Fruit fly (Drosophila melanogaster) whole organism, prepupa: ENCODE results near the gene CG10674.

Source experiments
- CG10631 ChIP-seq: fragments of 200-800 bp; sonication (Bioruptor generic); optimal IDR thresholded peaks from 2 replicates; lab custom pipeline; 2016; ENCODE audit warnings: missing biosample characterization, missing genetic modification characterization
- CG3919 ChIP-seq: fragments of 200-800 bp; sonication (Bioruptor generic); optimal IDR thresholded peaks from 3 replicates; lab custom pipeline; 2016; ENCODE audit warnings: missing biosample characterization, missing genetic modification characterization
- CG6792 ChIP-seq: fragments of 200-800 bp; sonication (Bioruptor generic); optimal IDR thresholded peaks from 3 replicates; lab custom pipeline; 2016; ENCODE audit warnings: missing biosample characterization, missing genetic modification characterization
- Sox102F ChIP-seq: fragments of 200-800 bp; sonication (Bioruptor generic); optimal IDR thresholded peaks from 2 replicates; lab custom pipeline; 2016; ENCODE audit warnings: missing biosample characterization, mild to moderate bottlenecking, missing genetic modification characterization

DNA sequence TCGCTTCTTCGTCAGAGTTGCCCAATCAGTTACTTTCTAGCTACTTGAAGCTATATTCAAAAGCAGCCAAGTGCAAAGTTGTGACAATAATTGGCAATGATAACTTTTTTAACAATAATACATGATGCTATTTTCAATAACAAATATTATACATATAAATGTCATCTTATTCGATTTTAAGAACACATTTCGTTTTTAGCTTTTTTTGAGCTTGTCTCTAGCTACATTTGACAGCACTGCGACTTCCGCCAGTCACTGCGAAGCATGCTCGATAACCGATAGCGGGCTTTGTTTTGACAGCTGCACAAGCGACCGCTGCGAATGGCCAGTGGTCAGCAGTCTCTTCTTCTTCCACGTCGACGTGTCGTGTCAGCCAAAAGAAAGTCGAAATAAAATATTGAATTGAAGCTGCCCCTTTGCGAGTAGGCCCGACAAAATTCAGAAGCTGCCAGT is 16.3 kb upstream of the CG10674 start, which contains the start of the genes Gen and Srp54k:
- TF ChIP-seq CG6792 (no peak), Sox102F (GFP tag; lab: Kevin White, UChicago) (no peak), CG3919 (no peak), CG10631 (GFP tag; lab: Kevin White, UChicago) (no peak)
